Fruit fly (Drosophila melanogaster) whole organism, embryonic: ENCODE data around the gene DNAlig4.

ENCODE experiments used
- CG16813 ChIP-seq: fragments of 200-800 bp; sonication (Bioruptor generic); IDR thresholded peaks from 3 replicates; pipeline ENCODE4 v1.3.6; 2022; ENCODE audit warnings: missing biosample characterization, missing genetic modification characterization; ENCODE audit not compliant: partially characterized antibody
- Ets65A ChIP-seq: fragments of 200-800 bp; sonication (Bioruptor generic); peaks from one replicate; lab custom pipeline; 2016; ENCODE audit warnings: missing biosample characterization, missing genetic modification characterization
- Hr51 ChIP-seq, 2 experiments: fragments of 200-800 bp; sonication (Bioruptor generic); optimal IDR thresholded peaks; 2 replicates in 1 of 2; 3 replicates in 1 of 2; lab custom pipeline; 2016 to 2018; ENCODE audit warnings: missing biosample characterization in 2 of 2, missing genetic modification characterization in 2 of 2, mild to moderate bottlenecking in 1 of 2, moderate library complexity in 1 of 2
- Lim3 ChIP-seq: fragments of 200-800 bp; sonication (Bioruptor generic); IDR thresholded peaks from 2 replicates; pipeline ENCODE4 v1.3.6; 2022; ENCODE audit warnings: missing biosample characterization, missing genetic modification characterization
- cg ChIP-seq: fragments of 200-800 bp; sonication (Bioruptor generic); optimal IDR thresholded peaks from 3 replicates; lab custom pipeline; 2019; ENCODE audit warnings: missing biosample characterization, mild to moderate bottlenecking, missing genetic modification characterization, moderate library complexity
- ci ChIP-seq: fragments of 200-800 bp; sonication (Bioruptor generic); IDR thresholded peaks from 3 replicates; pipeline ENCODE4 v1.3.6; 2022; ENCODE audit warnings: missing biosample characterization, missing genetic modification characterization
- gem ChIP-seq: fragments of 200-800 bp; sonication (Bioruptor generic); optimal IDR thresholded peaks from 2 replicates; lab custom pipeline; 2019; ENCODE audit warnings: missing biosample characterization, mild to moderate bottlenecking, missing genetic modification characterization, moderate library complexity
- insv ChIP-seq, 2 experiments: fragments of 200-800 bp; sonication (Bioruptor generic); optimal IDR thresholded peaks; 3 replicates each; lab custom pipeline; 2016 to 2018; ENCODE audit warnings: missing biosample characterization in 2 of 2, missing genetic modification characterization in 2 of 2
- pho ChIP-seq: fragments of 200-800 bp; sonication (Bioruptor generic); optimal IDR thresholded peaks from 2 replicates; lab custom pipeline; 2016; ENCODE audit warnings: missing biosample characterization, missing genetic modification characterization
- tap ChIP-seq: fragments of 200-800 bp; optimal IDR thresholded peaks from 3 replicates; lab custom pipeline; 2019; ENCODE audit warnings: missing biosample characterization, mild to moderate bottlenecking, missing genetic modification characterization, moderate library complexity
- toy ChIP-seq: fragments of 200-800 bp; sonication (Bioruptor generic); IDR thresholded peaks from 2 replicates; pipeline ENCODE4 v1.3.6; 2022; ENCODE audit warnings: missing biosample characterization, missing genetic modification characterization
- zfh1 ChIP-seq: fragments of 200-800 bp; sonication (Bioruptor generic); IDR thresholded peaks from 3 replicates; pipeline ENCODE4 v1.3.6; 2022; ENCODE audit warnings: missing biosample characterization, missing genetic modification characterization

DNA sequence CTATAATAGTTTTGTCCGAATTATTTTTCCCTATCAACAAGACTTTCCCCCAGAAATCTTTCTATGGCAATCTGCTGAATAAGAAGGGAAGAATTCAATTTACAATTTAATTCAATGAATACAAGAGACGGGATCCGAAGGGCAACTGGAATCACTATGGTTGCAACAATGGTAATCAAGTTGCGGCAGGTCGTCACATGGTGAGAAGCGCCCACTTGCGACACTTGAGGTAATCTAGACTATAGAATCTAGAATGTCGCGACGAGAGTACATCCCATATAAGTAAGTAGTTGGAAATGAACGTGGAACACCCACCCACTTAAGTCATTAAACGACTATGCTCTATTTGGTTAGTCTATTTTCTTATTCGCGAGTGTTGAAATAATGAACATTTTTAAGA, 14.3 kb upstream of the DNAlig4 start:
- TF ChIP-seq Hr51 (GFP tag; optimal IDR thresholded peaks at IDR 0.05; lab: Kevin White, UChicago) (no peak), tap (tag; lab: Kevin White, UChicago) (no peak), pho (GFP tag; lab: Kevin White, UChicago) (no peak), zfh1 (no peak), Lim3 (GFP tag; lab: Robert Waterston, UW) (no peak), Ets65A (no peak), CG16813 (no peak), toy (GFP tag; lab: Robert Waterston, UW) (no peak), ci (GFP tag; lab: Robert Waterston, UW) (no peak), gem (tag; lab: Kevin White, UChicago) (no peak), insv (GFP tag; optimal IDR thresholded peaks at IDR 0.05; lab: Kevin White, UChicago) (no peak), cg (GFP tag; lab: Kevin White, UChicago) (no peak)
